Worm (Caenorhabditis elegans): ENCODE data around the gene T04A8.8.
A peak's percentile ranks its signal among the peaks of the same experiment; 100 is the strongest.

The T04A8.8 gene

ce11 chrIII:4721750-4722149, 28.0 kb downstream of the T04A8.8 start, which contains the start of gene acy-1:
acy-1 (plus strand) TSS chrIII:4722095.
- peak; percentile 58 for TF ChIP-seq dpl-1 (GFP tag; optimal IDR thresholded peaks at IDR 0.05)
- TF ChIP-seq mxl-3 (GFP tag; optimal IDR thresholded peaks at IDR 0.05), result no peak
- peak; percentile 70 for TF ChIP-seq ctbp-1 (GFP tag; IDR thresholded peaks at IDR 0.05)
- no peak for TF ChIP-seq Y5F2A.4 (GFP tag; optimal IDR thresholded peaks at IDR 0.05)
- TF ChIP-seq egl-43 (GFP tag; IDR thresholded peaks at IDR 0.05), result 0 out of 2 replicates have a peak, but pooled peaks have one; percentile 34
- TF ChIP-seq mep-1 (tag; optimal IDR thresholded peaks at IDR 0.05), result peak; percentile 74
- TF ChIP-seq D1046.2 (GFP tag; IDR thresholded peaks at IDR 0.05), result no peak
- TF ChIP-seq hlh-30 (tag; optimal IDR thresholded peaks at IDR 0.05; ENCODE audit: insufficient read depth), result no peak
- no peak for TF ChIP-seq F26F4.8 (GFP tag; conservative IDR thresholded peaks at IDR 0.05)
- TF ChIP-seq dmd-8 (GFP tag; IDR thresholded peaks at IDR 0.05), result 0 out of 2 replicates have a peak, but pooled peaks have one; percentile 48
- TF ChIP-seq daf-12 (tag; optimal IDR thresholded peaks at IDR 0.05), result no peak
- no peak for TF ChIP-seq zfp-3 (GFP tag; conservative IDR thresholded peaks at IDR 0.05)
- no peak for TF ChIP-seq zip-2 (tag; optimal IDR thresholded peaks at IDR 0.05)
- TF ChIP-seq vab-7 (GFP tag; IDR thresholded peaks at IDR 0.05), result no peak
- TF ChIP-seq ZK337.2 (GFP tag; IDR thresholded peaks at IDR 0.05), result no peak
- TF ChIP-seq snpc-4 (tag; optimal IDR thresholded peaks at IDR 0.05), result no peak
- TF ChIP-seq skn-1 (tag; optimal IDR thresholded peaks at IDR 0.05), result no peak
- TF ChIP-seq nhr-77 (tag; optimal IDR thresholded peaks at IDR 0.05), result no peak
- TF ChIP-seq lin-38 (GFP tag; IDR thresholded peaks at IDR 0.05), result peak; percentile 65
- TF ChIP-seq nhr-10 (tag; optimal IDR thresholded peaks at IDR 0.05), result no peak
- peak; percentile 61 for TF ChIP-seq set-16 (GFP tag; IDR thresholded peaks at IDR 0.05)
- TF ChIP-seq fkh-10 (GFP tag; optimal IDR thresholded peaks at IDR 0.05), result peak; percentile 83
- TF ChIP-seq ces-1 (GFP tag; optimal IDR thresholded peaks at IDR 0.05), result no peak
- no peak for TF ChIP-seq jun-1 (tag; optimal IDR thresholded peaks at IDR 0.05)
- no peak for TF ChIP-seq Y105C5A.15 (GFP tag; IDR thresholded peaks at IDR 0.05)
- TF ChIP-seq nhr-76 (tag; optimal IDR thresholded peaks at IDR 0.05), result no peak
- TF ChIP-seq unc-62 (GFP tag; optimal IDR thresholded peaks at IDR 0.05 in 1 of 2), result peak in 1 of 2 experiments; percentile 30
- TF ChIP-seq unc-62 (tag; optimal IDR thresholded peaks at IDR 0.05), result no peak
- peak; percentile 66 to 84 for TF ChIP-seq lsy-2 (tag; optimal IDR thresholded peaks at IDR 0.05)
- no peak for TF ChIP-seq nhr-25 (tag; optimal IDR thresholded peaks at IDR 0.05; ENCODE audit: borderline replicate concordance, insufficient read depth)
- TF ChIP-seq T20F7.1 (GFP tag; optimal IDR thresholded peaks at IDR 0.05), result no peak
- TF ChIP-seq hmg-1.1 (GFP tag; IDR thresholded peaks at IDR 0.05), result peak; percentile 79
- peak; percentile 60 for TF ChIP-seq hlh-11 (tag; optimal IDR thresholded peaks at IDR 0.05)
- TF ChIP-seq ztf-7 (tag; optimal IDR thresholded peaks at IDR 0.05), result no peak
- peak; percentile 95 for TF ChIP-seq aha-1 (tag)
- TF ChIP-seq dmd-6 (GFP tag; IDR thresholded peaks at IDR 0.05), result peak; percentile 28; the same call in 1 of the 2 replicates
- TF ChIP-seq mdl-1 (tag; optimal IDR thresholded peaks at IDR 0.05), result peak in 1 of 2 experiments; percentile 30
- TF ChIP-seq Y48G9A.11 (GFP tag; IDR thresholded peaks at IDR 0.05), result no peak
- peak; percentile 19 for TF ChIP-seq lin-13 (GFP tag; optimal IDR thresholded peaks at IDR 0.05)
- peak in 1 of 2 experiments; percentile 10 for TF ChIP-seq hif-1 (tag; optimal IDR thresholded peaks at IDR 0.05)
- TF ChIP-seq pha-4 (GFP tag; IDR thresholded peaks at IDR 0.05), result no peak
- peak; percentile 14 for TF ChIP-seq pha-4 (tag; optimal IDR thresholded peaks at IDR 0.05)
- peak in 1 of 2 experiments; percentile 14 for TF ChIP-seq daf-16 (GFP tag; optimal IDR thresholded peaks at IDR 0.05)
- TF ChIP-seq daf-16 (tag; optimal IDR thresholded peaks at IDR 0.05), result no peak
- TF ChIP-seq F37D6.2 (tag; optimal IDR thresholded peaks at IDR 0.05), result peak; percentile 42
- TF ChIP-seq nhr-11 (tag; optimal IDR thresholded peaks at IDR 0.05), result peak; percentile 79
- peak; percentile 45 for TF ChIP-seq mes-2 (tag; optimal IDR thresholded peaks at IDR 0.05; ENCODE audit: poor library complexity, severe bottlenecking)
- TF ChIP-seq saeg-2 (GFP tag; IDR thresholded peaks at IDR 0.05), result no peak
- TF ChIP-seq rbr-2 (tag; optimal IDR thresholded peaks at IDR 0.05), result peak; percentile 76
